Fruit fly (Drosophila melanogaster): ENCODE data around the gene Spn28Da.
"Not testable (repeated sequence)": the region's sequence is repeated elsewhere in the genome, so short reads cannot be mapped to it uniquely, and the experiment has no call there.

Gene Spn28Da

dm6 chr2L:7871332-7871731 lies 17.6 kb downstream of the Spn28Da start, which contains the start of gene Proc (continued):
- TF ChIP-seq Aef1 (GFP tag; IDR thresholded peaks at IDR 0.05): no peak
- TF ChIP-seq CG17186 (GFP tag; optimal IDR thresholded peaks at IDR 0.05): no peak
- no peak for TF ChIP-seq trem (tag; optimal IDR thresholded peaks at IDR 0.05)
- TF ChIP-seq grn (GFP tag; optimal IDR thresholded peaks at IDR 0.05): no peak
- TF ChIP-seq salm (tag; optimal IDR thresholded peaks at IDR 0.05): no peak
- no peak for TF ChIP-seq CG15479 (GFP tag; optimal IDR thresholded peaks at IDR 0.05)
- TF ChIP-seq Rx (GFP tag; IDR thresholded peaks at IDR 0.05): no peak
- TF ChIP-seq Med (GFP tag): peak; percentile 50
- TF ChIP-seq CG10274 (GFP tag; optimal IDR thresholded peaks at IDR 0.05): peak; percentile 50
- 0 out of 3 replicates have a peak, but pooled peaks have one; percentile 10 for TF ChIP-seq Opbp (GFP tag; IDR thresholded peaks at IDR 0.05; ENCODE audit: partially characterized antibody)
- TF ChIP-seq chinmo (GFP tag; IDR thresholded peaks at IDR 0.05; ENCODE audit: partially characterized antibody): 0 out of 4 replicates have a peak, but pooled peaks have one; percentile 24
- TF ChIP-seq pum (GFP tag; optimal IDR thresholded peaks at IDR 0.05): no peak

dm6 chr2L:7870212-7870611 lies 18.7 kb downstream of the Spn28Da start:
- TF ChIP-seq Ets65A (GFP tag) (peak; percentile 82), gsb-n (tag; optimal IDR thresholded peaks at IDR 0.05) (no peak), CG11560 (tag; IDR thresholded peaks at IDR 0.05) (0 out of 3 replicates have a peak, but pooled peaks have one; percentile 7)

- TF ChIP-seq onecut (GFP tag; IDR thresholded peaks at IDR 0.05) (peak; percentile 51), CG16779 (GFP tag; IDR thresholded peaks at IDR 0.05) (no peak), Drgx (GFP tag; IDR thresholded peaks at IDR 0.05) (0 out of 2 replicates have a peak, but pooled peaks have one; percentile 16), CG5953 (GFP tag; IDR thresholded peaks at IDR 0.05) (no peak), sens (GFP tag) (peak; percentile 43)
Measured at dm6 chr2L:7868608-7869007, 20.3 kb downstream of the Spn28Da start.

- peak; percentile 27 for TF ChIP-seq gsb-n (tag; optimal IDR thresholded peaks at IDR 0.05)
- no peak for TF ChIP-seq CG12659 (GFP tag; optimal IDR thresholded peaks at IDR 0.05)
- peak; percentile 97 for TF ChIP-seq Blimp-1 (GFP tag; optimal IDR thresholded peaks at IDR 0.05)
- no peak for TF ChIP-seq gfzf (GFP tag; optimal IDR thresholded peaks at IDR 0.05)
- TF ChIP-seq CG33557 (GFP tag; optimal IDR thresholded peaks at IDR 0.05): peak; percentile 25
Measured at dm6 chr2L:7861733-7862132, 27.2 kb downstream of the Spn28Da start.

DNA sequence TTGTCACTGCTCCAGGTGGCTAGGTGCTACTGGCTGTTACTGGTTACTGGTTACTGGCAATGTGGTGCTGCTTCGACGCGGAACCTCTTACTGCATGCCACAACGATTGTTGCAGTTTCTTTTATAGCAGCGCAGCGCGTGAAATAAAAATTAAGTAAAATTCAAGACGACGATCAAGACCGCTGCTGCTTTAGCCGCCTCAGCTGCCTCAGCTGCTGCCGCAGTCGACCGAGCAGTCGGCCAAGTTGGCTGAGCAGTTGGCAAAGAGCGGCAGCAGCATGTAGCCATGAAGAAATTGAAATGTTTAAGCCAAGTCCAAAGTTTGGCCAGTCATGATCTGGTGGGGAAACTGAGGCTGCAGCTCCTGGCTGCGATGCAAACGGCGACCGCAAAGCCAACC lies 28.2 kb downstream of the Spn28Da start, which contains the start of gene TwdlE:
TSS of gene TwdlE (minus strand) at position 101 of the 400 bp plus-strand sequence.
- TF ChIP-seq fd102C (GFP tag; optimal IDR thresholded peaks at IDR 0.05): no peak
- no peak for TF ChIP-seq sens-2 (GFP tag; IDR thresholded peaks at IDR 0.05)
- no peak for TF ChIP-seq CG12769 (tag; optimal IDR thresholded peaks at IDR 0.05)
- TF ChIP-seq Rfx (GFP tag; IDR thresholded peaks at IDR 0.05): no peak

DNA sequence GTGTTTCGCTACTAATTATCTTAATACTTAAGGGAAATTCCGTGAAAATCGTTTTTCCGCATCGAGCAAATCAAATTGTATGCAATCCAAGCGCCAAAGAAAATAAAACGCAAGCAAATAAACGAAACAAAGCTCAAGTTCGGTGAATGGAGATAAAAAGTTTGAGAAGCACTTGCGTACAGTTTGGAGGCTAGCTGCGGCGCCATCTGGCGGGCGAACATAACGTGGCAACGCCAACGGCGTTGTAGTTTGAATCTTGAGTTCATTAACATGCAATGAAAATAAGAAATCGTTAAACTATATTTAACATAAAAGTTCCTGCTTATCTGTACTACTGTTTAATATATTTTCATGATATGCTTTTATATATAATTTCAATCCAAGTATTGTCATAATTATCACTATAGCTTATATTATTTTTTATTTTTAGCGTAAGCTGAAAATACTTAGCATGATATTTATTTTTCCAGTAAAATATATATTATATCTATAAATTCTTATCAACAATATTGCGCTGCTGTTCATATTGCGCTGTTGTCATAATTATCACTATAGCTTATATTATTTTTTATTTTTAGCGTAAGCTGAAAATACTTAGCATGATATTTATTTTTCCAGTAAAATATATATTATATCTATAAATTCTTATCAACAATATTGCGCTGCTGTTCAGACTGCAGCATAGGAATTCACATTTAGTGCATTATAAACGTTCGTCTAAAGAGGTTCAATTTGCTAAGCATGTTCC lies 32.4 kb downstream of the Spn28Da start, which contains the start of gene lectin-28C:
TSS of gene lectin-28C (plus strand) at position 698 of the 748 bp plus-strand sequence.
- TF ChIP-seq CG14860 (GFP tag; IDR thresholded peaks at IDR 0.05; ENCODE audit: partially characterized antibody): 0 out of 3 replicates have a peak, but pooled peaks have one; percentile 32
- peak; percentile 4 for TF ChIP-seq CG30403 (GFP tag; optimal IDR thresholded peaks at IDR 0.05)
- peak; percentile 94 for TF ChIP-seq cad (GFP tag; optimal IDR thresholded peaks at IDR 0.05)
- TF ChIP-seq CG17829 (tag; optimal IDR thresholded peaks at IDR 0.05): peak; percentile 10
- peak; percentile 22; the same call in 1 of the 4 replicates for TF ChIP-seq Dll (GFP tag; IDR thresholded peaks at IDR 0.05; ENCODE audit: partially characterized antibody)
- peak; percentile 97 for TF ChIP-seq stwl (tag; optimal IDR thresholded peaks at IDR 0.05)
- peak; percentile 58 for TF ChIP-seq Dp (GFP tag; optimal IDR thresholded peaks at IDR 0.05)
- TF ChIP-seq Myb (GFP tag; optimal IDR thresholded peaks at IDR 0.05): peak; percentile 91
- TF ChIP-seq pan (optimal IDR thresholded peaks at IDR 0.05): not testable (repeated sequence)
- TF ChIP-seq pan (GFP tag; optimal IDR thresholded peaks at IDR 0.05 in 1 of 2, IDR thresholded peaks at IDR 0.05 in 1 of 2): peak in 1 of 2 experiments; percentile 45
- peak; percentile 1 for TF ChIP-seq grau (tag; optimal IDR thresholded peaks at IDR 0.05)
- TF ChIP-seq Blimp-1 (GFP tag; optimal IDR thresholded peaks at IDR 0.05): peak; percentile 1
- TF ChIP-seq CG9932 (GFP tag; IDR thresholded peaks at IDR 0.05): 0 out of 2 replicates have a peak, but pooled peaks have one; percentile 22
- peak; percentile 88 for TF ChIP-seq CG6791 (GFP tag; IDR thresholded peaks at IDR 0.05; ENCODE audit: partially characterized antibody)

All from whole organism, embryonic.